Worm (Caenorhabditis elegans) whole organism, L2 larva: ENCODE results near the gene Y46C8AM.1.

Experiments
- F13H6.1 ChIP-seq: sonication (generic microtip); optimal IDR thresholded peaks from 2 replicates; lab custom pipeline; 2016; ENCODE audit warnings: missing genetic modification characterization, missing compliant biosample characterization
- R02D3.7 ChIP-seq: fragments of 150-350 bp; optimal IDR thresholded peaks from 2 replicates; lab custom pipeline; 2014; ENCODE audit warnings: missing biosample characterization, missing genetic modification characterization
- Y55F3AM.14 ChIP-seq: fragments of 200-800 bp; sonication (Bioruptor generic); optimal IDR thresholded peaks from 2 replicates; lab custom pipeline; 2018; ENCODE audit warnings: mild to moderate bottlenecking, missing genetic modification characterization, missing compliant biosample characterization
- ZK546.5 ChIP-seq: sonication (generic microtip); optimal IDR thresholded peaks from 2 replicates; lab custom pipeline; 2017; ENCODE audit warnings: missing biosample characterization, missing genetic modification characterization
- alr-1 ChIP-seq: fragments of 150-350 bp; optimal IDR thresholded peaks from 2 replicates; lab custom pipeline; 2014; ENCODE audit warnings: missing biosample characterization, missing genetic modification characterization
- aly-2 ChIP-seq: fragments of 150-350 bp; optimal IDR thresholded peaks from 2 replicates; lab custom pipeline; 2014; ENCODE audit warnings: missing biosample characterization, missing genetic modification characterization
- ama-1 ChIP-seq: fragments of 150-350 bp; optimal IDR thresholded peaks from 2 replicates; lab custom pipeline; 2018; ENCODE audit warnings: inconsistent platforms
- ceh-16 ChIP-seq: fragments of 150-350 bp; optimal IDR thresholded peaks from 2 replicates; lab custom pipeline; 2014; ENCODE audit warnings: missing biosample characterization, missing genetic modification characterization
- crh-2 ChIP-seq: sonication (generic microtip); optimal IDR thresholded peaks from 2 replicates; lab custom pipeline; 2017; ENCODE audit warnings: missing biosample characterization, missing genetic modification characterization
- dmd-4 ChIP-seq: sonication (generic microtip); optimal IDR thresholded peaks from 2 replicates; lab custom pipeline; 2017; ENCODE audit warnings: missing biosample characterization, missing genetic modification characterization
- egl-27 ChIP-seq: sonication (generic microtip); optimal IDR thresholded peaks from 3 replicates; lab custom pipeline; 2017; ENCODE audit warnings: missing biosample characterization, missing genetic modification reagents, missing genetic modification characterization
- elt-1 ChIP-seq: fragments of 150-350 bp; optimal IDR thresholded peaks from 2 replicates; lab custom pipeline; 2014; ENCODE audit warnings: missing biosample characterization, missing genetic modification characterization
- elt-3 ChIP-seq: sonication (generic microtip); optimal IDR thresholded peaks from 2 replicates; lab custom pipeline; 2017; ENCODE audit warnings: missing biosample characterization, missing genetic modification characterization
- fos-1 ChIP-seq: fragments of 150-350 bp; optimal IDR thresholded peaks from 2 replicates; lab custom pipeline; 2014; ENCODE audit warnings: missing biosample characterization, missing genetic modification characterization
- gmeb-1 ChIP-seq: fragments of 150-350 bp; optimal IDR thresholded peaks from 2 replicates; lab custom pipeline; 2014; ENCODE audit warnings: missing biosample characterization, missing genetic modification characterization
- lin-11 ChIP-seq: fragments of 150-350 bp; sonication (generic microtip); optimal IDR thresholded peaks from 2 replicates; lab custom pipeline; 2014; ENCODE audit warnings: missing biosample characterization, missing genetic modification characterization, inconsistent platforms, mixed read lengths
- lin-13 ChIP-seq: fragments of 150-350 bp; optimal IDR thresholded peaks from 2 replicates; lab custom pipeline; 2014; ENCODE audit warnings: missing biosample characterization, missing genetic modification reagents, missing genetic modification characterization
- lin-39 ChIP-seq: fragments of 150-350 bp; optimal IDR thresholded peaks from 2 replicates; lab custom pipeline; 2014; ENCODE audit warnings: missing biosample characterization, missing genetic modification reagents, missing genetic modification characterization
- mab-5 ChIP-seq: fragments of 150-350 bp; optimal IDR thresholded peaks from 2 replicates; lab custom pipeline; 2014; ENCODE audit warnings: missing biosample characterization, missing genetic modification characterization
- mbf-1 ChIP-seq: sonication (generic microtip); optimal IDR thresholded peaks from 2 replicates; lab custom pipeline; 2017; ENCODE audit warnings: missing biosample characterization, missing genetic modification characterization
- mdl-1 ChIP-seq, 2 experiments: fragments of 150-350 bp in 1 of 2; sonication (generic microtip) in 1 of 2; optimal IDR thresholded peaks; 2 replicates each; lab custom pipeline; 2017; ENCODE audit warnings: missing biosample characterization in 2 of 2, missing genetic modification characterization in 2 of 2
- nhr-10 ChIP-seq: sonication (generic microtip); optimal IDR thresholded peaks from 2 replicates; lab custom pipeline; 2017; ENCODE audit warnings: missing biosample characterization, missing genetic modification characterization
- nhr-12 ChIP-seq: fragments of 150-350 bp; optimal IDR thresholded peaks from 2 replicates; lab custom pipeline; 2014; ENCODE audit warnings: missing biosample characterization, missing genetic modification characterization
- nhr-129 ChIP-seq: fragments of 150-350 bp; optimal IDR thresholded peaks from 2 replicates; lab custom pipeline; 2014; ENCODE audit warnings: missing biosample characterization, missing genetic modification characterization
- nhr-21 ChIP-seq: fragments of 150-350 bp; optimal IDR thresholded peaks from 2 replicates; lab custom pipeline; 2014; ENCODE audit warnings: missing biosample characterization, missing genetic modification characterization
- nhr-237 ChIP-seq: fragments of 150-350 bp; optimal IDR thresholded peaks from 2 replicates; lab custom pipeline; 2014; ENCODE audit warnings: missing biosample characterization, missing genetic modification characterization
- nhr-25 ChIP-seq: fragments of 150-350 bp; sonication (generic microtip); optimal IDR thresholded peaks from 3 replicates; lab custom pipeline; 2014; ENCODE audit warnings: missing biosample characterization, missing genetic modification characterization
- nhr-6 ChIP-seq: fragments of 150-350 bp; optimal IDR thresholded peaks from 2 replicates; lab custom pipeline; 2014; ENCODE audit warnings: missing biosample characterization, missing genetic modification characterization
- nhr-77 ChIP-seq: fragments of 150-350 bp; optimal IDR thresholded peaks from 2 replicates; lab custom pipeline; 2014; ENCODE audit warnings: missing biosample characterization, missing genetic modification characterization
- peb-1 ChIP-seq: fragments of 150-350 bp; optimal IDR thresholded peaks from 2 replicates; lab custom pipeline; 2014; ENCODE audit warnings: missing biosample characterization, missing genetic modification characterization
- sem-4 ChIP-seq: fragments of 150-350 bp; optimal IDR thresholded peaks from 2 replicates; lab custom pipeline; 2014; ENCODE audit warnings: missing biosample characterization, missing genetic modification reagents, missing genetic modification characterization
- sma-3 ChIP-seq: sonication (generic microtip); optimal IDR thresholded peaks from 2 replicates; lab custom pipeline; 2016; ENCODE audit warnings: missing genetic modification reagents, missing genetic modification characterization, missing compliant biosample characterization
- sma-9 ChIP-seq, 2 experiments: fragments of 150-350 bp in 1 of 2; sonication (generic microtip) in 1 of 2; optimal IDR thresholded peaks; 2 replicates each; lab custom pipeline; 2014 to 2016; ENCODE audit warnings: missing genetic modification characterization in 2 of 2, mild to moderate bottlenecking in 1 of 2, missing biosample characterization in 1 of 2, missing compliant biosample characterization in 1 of 2, missing genetic modification reagents in 1 of 2, moderate library complexity in 1 of 2
- snpc-4 ChIP-seq: fragments of 150-350 bp; optimal IDR thresholded peaks from 2 replicates; lab custom pipeline; 2014; ENCODE audit warnings: missing biosample characterization, missing genetic modification characterization
- unc-39 ChIP-seq: fragments of 150-350 bp; optimal IDR thresholded peaks from 2 replicates; lab custom pipeline; 2014; ENCODE audit warnings: missing biosample characterization, missing genetic modification characterization
- unc-55 ChIP-seq: fragments of 150-350 bp; sonication (generic microtip); optimal IDR thresholded peaks from 3 replicates; lab custom pipeline; 2014; ENCODE audit warnings: missing biosample characterization, missing genetic modification reagents, missing genetic modification characterization
- unc-62 ChIP-seq: fragments of 150-350 bp; optimal IDR thresholded peaks from 2 replicates; lab custom pipeline; 2014; ENCODE audit warnings: missing biosample characterization, missing genetic modification reagents, missing genetic modification characterization
- zag-1 ChIP-seq: fragments of 150-350 bp; optimal IDR thresholded peaks from 2 replicates; lab custom pipeline; 2014; ENCODE audit warnings: missing biosample characterization, missing genetic modification characterization
- ztf-1 ChIP-seq: fragments of 200-800 bp; sonication (Bioruptor generic); conservative IDR thresholded peaks from 2 replicates; pipeline ENCODE4 v1.3.6; 2022; ENCODE audit warnings: missing genetic modification characterization, missing compliant biosample characterization
- ztf-4 ChIP-seq: fragments of 150-350 bp; optimal IDR thresholded peaks from 2 replicates; lab custom pipeline; 2014; ENCODE audit warnings: missing biosample characterization, missing genetic modification characterization

The Y46C8AM.1 gene

ce11 chrIV:3981601-3982000 is 18.9 kb downstream of the Y46C8AM.1 start, which contains the start of gene srh-223:
TSS of gene srh-223 (plus strand) at chrIV:3981901.
- TF ChIP-seq Y55F3AM.14 (GFP tag; lab: Kevin White, UChicago) (no peak), unc-55 (GFP tag; lab: Kevin White, UChicago) (no peak), unc-62 (GFP tag; lab: Kevin White, UChicago) (no peak), ztf-1 (GFP tag; lab: Robert Waterston, UW) (no peak)

ce11 chrIV:3988132-3988531 is 25.4 kb downstream of the Y46C8AM.1 start:
- TF ChIP-seq alr-1 (no peak), lin-13 (GFP tag; lab: Kevin White, UChicago) (no peak), nhr-25 (tag; lab: Kevin White, UChicago) (no peak), nhr-77 (no peak), mbf-1 (tag; lab: Kevin White, UChicago) (no peak), ztf-4 (tag; lab: Kevin White, UChicago) (no peak), unc-55 (GFP tag; lab: Kevin White, UChicago) (no peak), ztf-1 (GFP tag; lab: Robert Waterston, UW) (no peak), elt-3 (no peak), lin-11 (no peak), crh-2 (tag; lab: Kevin White, UChicago) (no peak), snpc-4 (tag; lab: Kevin White, UChicago) (no peak), Y55F3AM.14 (GFP tag; lab: Kevin White, UChicago) (no peak), unc-39 (tag; lab: Kevin White, UChicago) (no peak)

DNA sequence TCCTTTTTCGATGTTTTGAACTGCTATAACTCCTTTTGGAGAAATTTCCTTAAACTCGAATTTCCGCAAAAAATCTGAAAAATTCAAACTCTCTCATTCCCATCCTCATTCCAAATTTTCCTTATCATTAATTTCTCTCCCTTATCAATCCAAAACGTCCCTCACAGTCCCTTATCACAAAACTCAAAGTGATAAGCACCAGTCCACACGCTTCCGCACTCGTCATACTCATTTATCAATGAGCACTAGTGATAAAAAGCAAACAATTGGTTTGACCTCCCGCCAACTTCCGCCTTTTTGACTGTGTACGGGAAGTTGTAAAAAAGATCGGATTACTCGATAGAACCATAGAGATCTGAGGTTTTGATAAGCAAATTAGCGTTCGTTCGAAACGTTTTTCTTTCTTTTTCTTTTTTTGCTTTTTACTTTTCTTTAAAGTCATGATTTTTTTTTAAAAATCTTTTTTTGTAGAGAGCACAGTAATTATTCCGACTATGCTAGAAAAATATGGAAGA is 26.0 kb downstream of the Y46C8AM.1 start, which contains the start of gene clec-78:
clec-78 (plus strand) TSS at position 465 of the 515 bp plus-strand sequence.
- no peak for TF ChIP-seq F13H6.1 (tag; lab: Kevin White, UChicago)
- TF ChIP-seq nhr-21 (tag; lab: Kevin White, UChicago) = no peak
- no peak for TF ChIP-seq ZK546.5
- TF ChIP-seq peb-1 (tag; lab: Kevin White, UChicago) = no peak
- TF ChIP-seq sma-3 (GFP tag; lab: Kevin White, UChicago) = no peak
- TF ChIP-seq sem-4 (tag; lab: Kevin White, UChicago) = no peak
- TF ChIP-seq fos-1 (tag; lab: Kevin White, UChicago) = peak; percentile 100
- no peak for TF ChIP-seq R02D3.7
- no peak for TF ChIP-seq nhr-10 (tag; lab: Kevin White, UChicago)
- TF ChIP-seq mbf-1 (tag; lab: Kevin White, UChicago) = no peak
- no peak for TF ChIP-seq ztf-1 (GFP tag; lab: Robert Waterston, UW)
- TF ChIP-seq snpc-4 (tag; lab: Kevin White, UChicago) = no peak
- no peak for TF ChIP-seq mdl-1 (tag; optimal IDR thresholded peaks at IDR 0.05; lab: Kevin White, UChicago)
- TF ChIP-seq unc-55 (GFP tag; lab: Kevin White, UChicago) = no peak
- no peak for TF ChIP-seq dmd-4 (tag; lab: Kevin White, UChicago)
- no peak for TF ChIP-seq Y55F3AM.14 (GFP tag; lab: Kevin White, UChicago)
- TF ChIP-seq nhr-25 (tag; lab: Kevin White, UChicago) = no peak
- peak; percentile 62 for TF ChIP-seq gmeb-1
- TF ChIP-seq elt-1 (tag; lab: Kevin White, UChicago) = no peak
- no peak for TF ChIP-seq elt-3
- no peak for TF ChIP-seq ceh-16 (tag; lab: Kevin White, UChicago)
- no peak for TF ChIP-seq ama-1 (lab: Kevin White, UChicago)
- TF ChIP-seq nhr-12 (tag; lab: Kevin White, UChicago) = no peak
- no peak for TF ChIP-seq nhr-77
- TF ChIP-seq aly-2 (tag; lab: Kevin White, UChicago) = no peak
- TF ChIP-seq sma-9 (GFP tag; optimal IDR thresholded peaks at IDR 0.05; lab: Kevin White, UChicago) = peak; percentile 65
- TF ChIP-seq sma-9 (tag; optimal IDR thresholded peaks at IDR 0.05; lab: Kevin White, UChicago) = no peak
- no peak for TF ChIP-seq nhr-237 (tag; lab: Kevin White, UChicago)
- no peak for TF ChIP-seq zag-1 (tag; lab: Kevin White, UChicago)
- TF ChIP-seq lin-39 (tag; lab: Kevin White, UChicago) = no peak
- TF ChIP-seq mab-5 (tag; lab: Kevin White, UChicago) = no peak
- no peak for TF ChIP-seq nhr-129
- no peak for TF ChIP-seq unc-39 (tag; lab: Kevin White, UChicago)
- no peak for TF ChIP-seq nhr-6
- no peak for TF ChIP-seq crh-2 (tag; lab: Kevin White, UChicago)
- TF ChIP-seq egl-27 (tag; lab: Kevin White, UChicago) = peak; percentile 45
